Worm (Caenorhabditis elegans): Measurements from ENCODE around the gene clec-79.

Gene clec-79

ce11 chrIV:4018692-4019387, 45.7 kb downstream of the clec-79 start (continued):
- peak; percentile 35 for TF ChIP-seq somi-1 (GFP tag; optimal IDR thresholded peaks at IDR 0.05)
- no peak for TF ChIP-seq attf-6 (GFP tag; IDR thresholded peaks at IDR 0.05)
- TF ChIP-seq lin-35 (GFP tag; optimal IDR thresholded peaks at IDR 0.05), result no peak
- TF ChIP-seq lin-26 (GFP tag; IDR thresholded peaks at IDR 0.05), result no peak
- TF ChIP-seq athp-1 (tag; optimal IDR thresholded peaks at IDR 0.05), result peak; percentile 5
- no peak for TF ChIP-seq ztf-3 (GFP tag; optimal IDR thresholded peaks at IDR 0.05)
- no peak for TF ChIP-seq F33H1.4 (GFP tag; IDR thresholded peaks at IDR 0.05)
- no peak for TF ChIP-seq Y53F4B.3 (GFP tag; IDR thresholded peaks at IDR 0.05)
- no peak for TF ChIP-seq ccch-3 (GFP tag; optimal IDR thresholded peaks at IDR 0.05)
- peak; percentile 50 for TF ChIP-seq nhr-80 (tag; optimal IDR thresholded peaks at IDR 0.05)
- TF ChIP-seq zfh-2 (GFP tag; conservative IDR thresholded peaks at IDR 0.05), result peak; percentile 86
- TF ChIP-seq repo-1 (tag; optimal IDR thresholded peaks at IDR 0.05), result no peak
- TF ChIP-seq rec-8 (tag; optimal IDR thresholded peaks at IDR 0.05), result no peak
- TF ChIP-seq mcd-1 (GFP tag; IDR thresholded peaks at IDR 0.05), result 0 out of 2 replicates have a peak, but pooled peaks have one; percentile 6
- TF ChIP-seq F37B4.10 (GFP tag; IDR thresholded peaks at IDR 0.05), result 0 out of 2 replicates have a peak, but pooled peaks have one; percentile 37
- no peak for TF ChIP-seq hlh-12 (tag; optimal IDR thresholded peaks at IDR 0.05)
- no peak for TF ChIP-seq tlf-1 (GFP tag; optimal IDR thresholded peaks at IDR 0.05)

ce11 chrIV:4019836-4020235, 46.7 kb downstream of the clec-79 start:
- TF ChIP-seq hsf-1 (GFP tag; IDR thresholded peaks at IDR 0.05), result no peak
- peak; percentile 58 for TF ChIP-seq attf-5 (GFP tag; optimal IDR thresholded peaks at IDR 0.05)
- no peak for TF ChIP-seq ets-4 (GFP tag; optimal IDR thresholded peaks at IDR 0.05)
- TF ChIP-seq mes-4 (tag; optimal IDR thresholded peaks at IDR 0.05), result no peak
- TF ChIP-seq F23B12.7 (tag; optimal IDR thresholded peaks at IDR 0.05; ENCODE audit: insufficient read depth), result peak; percentile 46
- TF ChIP-seq aptf-3 (GFP tag; IDR thresholded peaks at IDR 0.05), result no peak
- no peak for TF ChIP-seq snpc-1.3 (tag; optimal IDR thresholded peaks at IDR 0.05; ENCODE audit: insufficient read depth)
- no peak for TF ChIP-seq ceh-40 (GFP tag; IDR thresholded peaks at IDR 0.05)
- peak; percentile 65 for TF ChIP-seq dox-1 (GFP tag; IDR thresholded peaks at IDR 0.05)
- peak; percentile 46 for TF ChIP-seq ceh-27 (GFP tag; optimal IDR thresholded peaks at IDR 0.05)
- TF ChIP-seq lin-40 (tag; optimal IDR thresholded peaks at IDR 0.05), result peak; percentile 78
- peak in 1 of 3 experiments; percentile 62 for TF ChIP-seq lin-35 (GFP tag; optimal IDR thresholded peaks at IDR 0.05)
- peak; percentile 32; the same call in 1 of the 2 replicates for TF ChIP-seq rcor-1 (GFP tag; IDR thresholded peaks at IDR 0.05)
- no peak for TF ChIP-seq pha-4 (tag; optimal IDR thresholded peaks at IDR 0.05)
- peak; percentile 11 for TF ChIP-seq ZK185.1 (tag; optimal IDR thresholded peaks at IDR 0.05; ENCODE audit: poor library complexity, severe bottlenecking)
- TF ChIP-seq dpff-1 (tag; optimal IDR thresholded peaks at IDR 0.05), result no peak
- TF ChIP-seq snpc-4 (GFP tag; optimal IDR thresholded peaks at IDR 0.05), result no peak
- peak in 1 of 4 experiments; percentile 29 for TF ChIP-seq snpc-4 (tag; optimal IDR thresholded peaks at IDR 0.05)
- TF ChIP-seq F55B11.4 (tag; optimal IDR thresholded peaks at IDR 0.05; ENCODE audit: borderline replicate concordance, insufficient read depth), result no peak
- TF ChIP-seq C17E4.6 (GFP tag; IDR thresholded peaks at IDR 0.05), result no peak
- no peak for TF ChIP-seq mcd-1 (GFP tag; IDR thresholded peaks at IDR 0.05)
- no peak for TF ChIP-seq ztf-25 (GFP tag; IDR thresholded peaks at IDR 0.05)
- no peak for TF ChIP-seq Y95B8A.8 (GFP tag; IDR thresholded peaks at IDR 0.05)
- TF ChIP-seq hmg-20 (GFP tag; IDR thresholded peaks at IDR 0.05), result no peak
- no peak for TF ChIP-seq lsl-1 (GFP tag; optimal IDR thresholded peaks at IDR 0.05)
- no peak for TF ChIP-seq Y67H2A.10 (GFP tag; conservative IDR thresholded peaks at IDR 0.05)
- no peak for TF ChIP-seq bed-2 (GFP tag; IDR thresholded peaks at IDR 0.05)
- TF ChIP-seq Y53F4B.3 (GFP tag; IDR thresholded peaks at IDR 0.05), result no peak
- TF ChIP-seq F10E7.11 (tag; optimal IDR thresholded peaks at IDR 0.05), result no peak
- TF ChIP-seq F22D6.2 (tag; optimal IDR thresholded peaks at IDR 0.05), result no peak
- TF ChIP-seq snpc-1.1 (tag; optimal IDR thresholded peaks at IDR 0.05; ENCODE audit: insufficient read depth), result no peak
- TF ChIP-seq lsy-27 (tag; optimal IDR thresholded peaks at IDR 0.05; ENCODE audit: borderline replicate concordance, insufficient read depth), result no peak

Measured in whole organism, young adult.